Worm (Caenorhabditis elegans) whole organism, L3 larva: Measurements from ENCODE around the gene F54D10.5.
A peak's percentile ranks its signal among the peaks of the same experiment; 100 is the strongest.

Experiments used
- R02D3.7 ChIP-seq: fragments of 150-350 bp; optimal IDR thresholded peaks from 2 replicates; lab custom pipeline; 2014; ENCODE audit warnings: missing biosample characterization, missing genetic modification characterization
- ZK546.5 ChIP-seq: sonication (generic microtip); optimal IDR thresholded peaks from 2 replicates; lab custom pipeline; 2017; ENCODE audit warnings: missing biosample characterization, missing genetic modification characterization
- aly-2 ChIP-seq: fragments of 150-350 bp; optimal IDR thresholded peaks from 2 replicates; lab custom pipeline; 2014; ENCODE audit warnings: missing biosample characterization, missing genetic modification characterization
- ceh-16 ChIP-seq: sonication (generic microtip); optimal IDR thresholded peaks from 2 replicates; lab custom pipeline; 2017; ENCODE audit warnings: missing biosample characterization, missing genetic modification characterization
- ceh-9 ChIP-seq: sonication (generic microtip); optimal IDR thresholded peaks from 2 replicates; lab custom pipeline; 2018; ENCODE audit warnings: missing biosample characterization, missing genetic modification characterization
- daf-12 ChIP-seq: fragments of 150-350 bp; optimal IDR thresholded peaks from 2 replicates; lab custom pipeline; 2014; ENCODE audit warnings: missing biosample characterization, missing genetic modification reagents, missing genetic modification characterization
- egl-27 ChIP-seq: sonication (generic microtip); optimal IDR thresholded peaks from 4 replicates; lab custom pipeline; 2017; ENCODE audit warnings: missing biosample characterization, missing genetic modification reagents, missing genetic modification characterization
- elt-1 ChIP-seq: fragments of 150-350 bp; optimal IDR thresholded peaks from 2 replicates; lab custom pipeline; 2014; ENCODE audit warnings: missing biosample characterization, missing genetic modification characterization
- elt-2 ChIP-seq: sonication (generic microtip); optimal IDR thresholded peaks from 2 replicates; lab custom pipeline; 2016; ENCODE audit warnings: missing genetic modification reagents, mild to moderate bottlenecking, missing genetic modification characterization, missing compliant biosample characterization
- elt-3 ChIP-seq, 3 experiments: fragments of 150-350 bp in 1 of 3; sonication (generic microtip) in 2 of 3; optimal IDR thresholded peaks; 2 replicates in 2 of 3; 4 replicates in 1 of 3; lab custom pipeline; 2014 to 2017; ENCODE audit warnings: missing biosample characterization in 3 of 3, missing genetic modification characterization in 3 of 3
- eor-1 ChIP-seq, 2 experiments: fragments of 150-350 bp; optimal IDR thresholded peaks; 2 replicates each; lab custom pipeline; 2014 to 2018; ENCODE audit warnings: missing biosample characterization in 2 of 2, missing genetic modification characterization in 2 of 2
- fkh-10 ChIP-seq: sonication (generic microtip); optimal IDR thresholded peaks from 2 replicates; lab custom pipeline; 2017; ENCODE audit warnings: missing biosample characterization, missing genetic modification reagents, missing genetic modification characterization
- fkh-2 ChIP-seq: fragments of 150-350 bp; optimal IDR thresholded peaks from 2 replicates; lab custom pipeline; 2014; ENCODE audit warnings: missing biosample characterization, missing genetic modification reagents, missing genetic modification characterization
- fos-1 ChIP-seq: fragments of 150-350 bp; optimal IDR thresholded peaks from 2 replicates; lab custom pipeline; 2014; ENCODE audit warnings: missing biosample characterization, missing genetic modification characterization
- hmg-11 ChIP-seq: sonication (generic microtip); optimal IDR thresholded peaks from 2 replicates; lab custom pipeline; 2016; ENCODE audit warnings: missing genetic modification characterization, missing compliant biosample characterization
- jun-1 ChIP-seq: fragments of 150-350 bp; optimal IDR thresholded peaks from 2 replicates; lab custom pipeline; 2014; ENCODE audit warnings: missing biosample characterization, missing genetic modification reagents, missing genetic modification characterization
- lin-15B ChIP-seq: fragments of 150-350 bp; optimal IDR thresholded peaks from 2 replicates; lab custom pipeline; 2014; ENCODE audit warnings: missing biosample characterization, missing genetic modification characterization
- lin-39 ChIP-seq: fragments of 150-350 bp; optimal IDR thresholded peaks from 2 replicates; lab custom pipeline; 2018; ENCODE audit warnings: missing biosample characterization, missing genetic modification reagents, missing genetic modification characterization
- lsy-12 ChIP-seq: sonication (generic microtip); optimal IDR thresholded peaks from 2 replicates; lab custom pipeline; 2016; ENCODE audit warnings: mild to moderate bottlenecking, missing genetic modification characterization, missing compliant biosample characterization
- mdl-1 ChIP-seq: fragments of 150-350 bp; optimal IDR thresholded peaks from 2 replicates; lab custom pipeline; 2014; ENCODE audit warnings: missing biosample characterization, missing genetic modification characterization
- nfya-1 ChIP-seq: sonication (generic microtip); optimal IDR thresholded peaks from 2 replicates; lab custom pipeline; 2017; ENCODE audit warnings: missing genetic modification characterization, mild to moderate bottlenecking, missing compliant biosample characterization, antibody characterized with exemption, moderate library complexity; ENCODE audit not compliant: insufficient read depth
- nhr-11 ChIP-seq: fragments of 150-350 bp; optimal IDR thresholded peaks from 2 replicates; lab custom pipeline; 2014; ENCODE audit warnings: missing biosample characterization, missing genetic modification characterization
- nhr-12 ChIP-seq: fragments of 150-350 bp; optimal IDR thresholded peaks from 2 replicates; lab custom pipeline; 2014; ENCODE audit warnings: missing biosample characterization, missing genetic modification characterization
- nhr-23 ChIP-seq: fragments of 150-350 bp; optimal IDR thresholded peaks from 2 replicates; lab custom pipeline; 2014; ENCODE audit warnings: missing biosample characterization, missing genetic modification reagents, missing genetic modification characterization
- nhr-237 ChIP-seq: fragments of 150-350 bp; optimal IDR thresholded peaks from 2 replicates; lab custom pipeline; 2014; ENCODE audit warnings: missing biosample characterization, missing genetic modification characterization
- nhr-28 ChIP-seq: fragments of 150-350 bp; optimal IDR thresholded peaks from 2 replicates; lab custom pipeline; 2014; ENCODE audit warnings: missing biosample characterization, missing genetic modification characterization
- nhr-43 ChIP-seq: sonication (generic microtip); optimal IDR thresholded peaks from 2 replicates; lab custom pipeline; 2016; ENCODE audit warnings: mild to moderate bottlenecking, missing genetic modification characterization, missing compliant biosample characterization; ENCODE audit not compliant: poor library complexity, severe bottlenecking
- nhr-67 ChIP-seq: fragments of 150-350 bp; optimal IDR thresholded peaks from 2 replicates; lab custom pipeline; 2014; ENCODE audit warnings: missing biosample characterization, missing genetic modification characterization
- nhr-76 ChIP-seq: fragments of 150-350 bp; sonication (generic microtip); optimal IDR thresholded peaks from 5 replicates; lab custom pipeline; 2014; ENCODE audit warnings: missing biosample characterization, missing genetic modification characterization
- pha-4 ChIP-seq: fragments of 150-350 bp; optimal IDR thresholded peaks from 2 replicates; lab custom pipeline; 2014; ENCODE audit warnings: missing biosample characterization, missing genetic modification reagents, missing genetic modification characterization
- pqm-1 ChIP-seq: fragments of 150-350 bp; optimal IDR thresholded peaks from 2 replicates; lab custom pipeline; 2017; ENCODE audit warnings: missing biosample characterization, missing genetic modification characterization, inconsistent platforms
- sea-2 ChIP-seq: fragments of 150-350 bp; sonication (generic microtip); optimal IDR thresholded peaks from 4 replicates; lab custom pipeline; 2014; ENCODE audit warnings: missing biosample characterization, missing genetic modification reagents, missing genetic modification characterization
- skn-1 ChIP-seq: fragments of 150-350 bp; optimal IDR thresholded peaks from 2 replicates; lab custom pipeline; 2014; ENCODE audit warnings: missing biosample characterization, missing genetic modification characterization
- snpc-4 ChIP-seq: fragments of 150-350 bp; optimal IDR thresholded peaks from 2 replicates; lab custom pipeline; 2014; ENCODE audit warnings: missing biosample characterization, missing genetic modification characterization
- tbx-2 ChIP-seq: sonication (generic microtip); optimal IDR thresholded peaks from 2 replicates; lab custom pipeline; 2016; ENCODE audit warnings: mild to moderate bottlenecking, missing genetic modification characterization, missing compliant biosample characterization
- zag-1 ChIP-seq: fragments of 150-350 bp; optimal IDR thresholded peaks from 2 replicates; lab custom pipeline; 2014; ENCODE audit warnings: missing biosample characterization, missing genetic modification characterization
- ztf-4 ChIP-seq: fragments of 150-350 bp; optimal IDR thresholded peaks from 2 replicates; lab custom pipeline; 2014; ENCODE audit warnings: missing biosample characterization, missing genetic modification characterization

The F54D10.5 gene

ce11 chrII:3787151-3787550 lies 20.8 kb downstream of the F54D10.5 start, which contains the start of gene T24E12.13:
Gene T24E12.13 (plus strand): TSS chrII:3787451.
- TF ChIP-seq aly-2 (tag; lab: Kevin White, UChicago) (no peak), mdl-1 (no peak)

- TF ChIP-seq pqm-1 (peak; percentile 100), skn-1 (tag; lab: Kevin White, UChicago) (peak; percentile 35), nhr-23 (tag; lab: Kevin White, UChicago) (no peak), ztf-4 (tag; lab: Kevin White, UChicago) (no peak), nhr-12 (tag; lab: Kevin White, UChicago) (no peak), elt-2 (tag; lab: Kevin White, UChicago) (peak; percentile 100), jun-1 (tag; lab: Kevin White, UChicago) (peak; percentile 96), eor-1 (tag; optimal IDR thresholded peaks at IDR 0.05; lab: Kevin White, UChicago) (no peak), nhr-43 (tag; lab: Kevin White, UChicago) (no peak), elt-3 (tag; optimal IDR thresholded peaks at IDR 0.05; lab: Kevin White, UChicago) (no peak), pha-4 (tag; lab: Kevin White, UChicago) (peak; percentile 92), nhr-67 (tag; lab: Kevin White, UChicago) (no peak), fkh-2 (no peak), lin-15B (no peak), nhr-237 (no peak), daf-12 (no peak), egl-27 (tag; lab: Kevin White, UChicago) (peak; percentile 46), ceh-9 (no peak), snpc-4 (tag; lab: Kevin White, UChicago) (no peak), tbx-2 (tag; lab: Kevin White, UChicago) (no peak), lsy-12 (no peak), fos-1 (peak; percentile 63)
- TF ChIP-seq, all 47 proteins: peak for 7
Measured at ce11 chrII:3786538-3786937, 21.4 kb downstream of the F54D10.5 start.

- TF ChIP-seq elt-3 (tag; optimal IDR thresholded peaks at IDR 0.05; lab: Kevin White, UChicago) (no peak), elt-1 (tag; lab: Kevin White, UChicago) (no peak), nhr-11 (tag; lab: Kevin White, UChicago) (no peak), lsy-12 (no peak), fkh-10 (no peak), ceh-16 (tag; lab: Kevin White, UChicago) (no peak), zag-1 (tag; lab: Kevin White, UChicago) (no peak), nhr-28 (no peak), nfya-1 (tag; lab: Kevin White, UChicago) (no peak), elt-2 (tag; lab: Kevin White, UChicago) (no peak), hmg-11 (no peak), nhr-76 (tag; lab: Kevin White, UChicago) (no peak), aly-2 (tag; lab: Kevin White, UChicago) (no peak), egl-27 (tag; lab: Kevin White, UChicago) (no peak), pha-4 (tag; lab: Kevin White, UChicago) (no peak)
- TF ChIP-seq, all 47 proteins: peak for 0
Measured at ce11 chrII:3785756-3786155, 22.2 kb downstream of the F54D10.5 start.

ce11 chrII:3785257-3785656 lies 22.7 kb downstream of the F54D10.5 start, which contains the start of gene T24E12.1:
Gene T24E12.1 (plus strand): TSS chrII:3785557.
- TF ChIP-seq elt-1 (tag; lab: Kevin White, UChicago) = no peak
- no peak for TF ChIP-seq elt-2 (tag; lab: Kevin White, UChicago)
- no peak for TF ChIP-seq lin-39
- TF ChIP-seq sea-2 (GFP tag; lab: Kevin White, UChicago) = no peak
- no peak for TF ChIP-seq R02D3.7 (tag; lab: Kevin White, UChicago)
- no peak for TF ChIP-seq pqm-1
- TF ChIP-seq ZK546.5 (tag; lab: Kevin White, UChicago) = no peak
- no peak for TF ChIP-seq nhr-76 (tag; lab: Kevin White, UChicago)
- no peak for TF ChIP-seq eor-1 (tag; optimal IDR thresholded peaks at IDR 0.05; lab: Kevin White, UChicago)
- TF ChIP-seq pha-4 (tag; lab: Kevin White, UChicago) = no peak
- TF ChIP-seq, all 47 proteins: peak for 0
